Worm (Caenorhabditis elegans): ENCODE results near the gene nhr-226.

ce11 chrV:2327124-2327523, 32.4 kb downstream of the nhr-226 start:
- TF ChIP-seq dpl-1 (GFP tag; optimal IDR thresholded peaks at IDR 0.05) (no peak), T07F8.4 (tag; optimal IDR thresholded peaks at IDR 0.05) (no peak), snpc-1.1 (tag; optimal IDR thresholded peaks at IDR 0.05; ENCODE audit: insufficient read depth) (no peak), zim-3 (tag; optimal IDR thresholded peaks at IDR 0.05) (no peak), chd-7 (tag; optimal IDR thresholded peaks at IDR 0.05) (no peak), cebp-2 (GFP tag; IDR thresholded peaks at IDR 0.05) (no peak), madf-6 (GFP tag; IDR thresholded peaks at IDR 0.05) (no peak), madf-10 (tag; optimal IDR thresholded peaks at IDR 0.05) (no peak), nfya-1 (tag; optimal IDR thresholded peaks at IDR 0.05; ENCODE audit: borderline replicate concordance, insufficient read depth) (no peak), let-526 (GFP tag; IDR thresholded peaks at IDR 0.05) (no peak), fkh-3 (tag; optimal IDR thresholded peaks at IDR 0.05) (no peak), F23B12.7 (tag; optimal IDR thresholded peaks at IDR 0.05; ENCODE audit: insufficient read depth) (no peak)
